Fruit fly (Drosophila melanogaster): ENCODE data around the gene Wwox.
A peak's percentile ranks its signal among the peaks of the same experiment; 100 is the strongest.

The Wwox gene

DNA sequence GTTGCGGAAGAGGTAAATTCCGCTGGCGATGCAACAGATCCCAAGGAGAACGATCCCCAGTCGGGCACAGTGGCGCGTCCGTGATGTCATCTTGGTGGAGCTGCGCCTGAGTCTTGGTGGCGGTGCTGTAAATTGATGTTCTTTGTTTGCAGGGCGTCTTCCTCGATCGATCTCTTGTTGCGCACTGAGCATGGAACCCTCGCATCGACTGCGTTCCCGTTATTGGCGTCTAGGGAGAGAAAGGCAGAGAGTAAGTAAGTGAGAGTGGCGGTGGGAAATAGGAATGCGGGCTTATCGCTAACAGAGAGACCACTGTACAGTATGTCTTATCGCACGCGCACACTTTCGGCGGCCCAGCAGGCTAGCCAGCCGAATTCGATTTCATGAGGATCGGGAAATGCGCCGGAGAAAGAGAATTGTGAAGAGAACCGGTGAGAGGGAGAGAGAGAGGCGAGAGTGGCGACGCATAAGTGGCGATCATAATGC, 12.7 kb downstream of the Wwox start:
- TF ChIP-seq Mio (GFP tag; optimal IDR thresholded peaks at IDR 0.05) = no peak
- TF ChIP-seq HLH106 (tag; optimal IDR thresholded peaks at IDR 0.05) = peak; percentile 4
- TF ChIP-seq Dif (GFP tag; optimal IDR thresholded peaks at IDR 0.05; ENCODE audit: partially characterized antibody) = peak; percentile 46
- peak; percentile 26 to 69 for TF ChIP-seq dl (GFP tag; optimal IDR thresholded peaks at IDR 0.05; ENCODE audit: insufficient read depth in 1 of 2, partially characterized antibody in 2 of 2)
- TF ChIP-seq Hr83 (GFP tag; optimal IDR thresholded peaks at IDR 0.05; ENCODE audit: poor library complexity, severe bottlenecking) = peak; percentile 51

DNA sequence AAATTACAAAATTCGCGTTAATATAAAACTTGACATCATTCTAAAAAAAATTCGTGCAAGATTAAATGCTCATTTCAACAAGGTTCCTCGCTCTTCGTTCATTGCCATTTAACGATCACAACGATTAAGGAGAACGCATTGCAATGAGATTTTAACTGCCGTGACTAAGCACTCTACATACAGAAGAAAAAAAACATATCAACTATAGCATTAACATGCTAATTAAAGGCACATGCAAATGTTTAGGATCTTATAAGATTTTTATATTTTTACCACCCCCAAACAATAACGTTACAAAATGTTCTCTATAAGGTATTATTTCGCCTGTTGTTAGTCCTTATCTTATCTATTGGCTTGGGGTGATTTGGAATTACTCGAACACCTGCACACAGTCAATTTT, 13.4 kb downstream of the Wwox start:
- TF ChIP-seq lola (GFP tag; optimal IDR thresholded peaks at IDR 0.05) (no peak), pan (optimal IDR thresholded peaks at IDR 0.05) (no peak), dmrt93B (GFP tag; optimal IDR thresholded peaks at IDR 0.05) (no peak), GATAd (GFP tag; optimal IDR thresholded peaks at IDR 0.05) (no peak), fru (GFP tag; optimal IDR thresholded peaks at IDR 0.05) (no peak), OdsH (GFP tag; optimal IDR thresholded peaks at IDR 0.05) (no peak), Jra (GFP tag; optimal IDR thresholded peaks at IDR 0.05) (no peak), HLH106 (tag; optimal IDR thresholded peaks at IDR 0.05) (no peak), sv (GFP tag; optimal IDR thresholded peaks at IDR 0.05) (no peak), Hr78 (GFP tag; optimal IDR thresholded peaks at IDR 0.05) (no peak), br (GFP tag; optimal IDR thresholded peaks at IDR 0.05) (no peak), Hr83 (GFP tag; optimal IDR thresholded peaks at IDR 0.05; ENCODE audit: poor library complexity, severe bottlenecking) (no peak), Abd-B (GFP tag; optimal IDR thresholded peaks at IDR 0.05) (no peak), h (GFP tag; optimal IDR thresholded peaks at IDR 0.05) (no peak), woc (GFP tag; optimal IDR thresholded peaks at IDR 0.05) (no peak), Mio (GFP tag; optimal IDR thresholded peaks at IDR 0.05) (no peak), Myc (optimal IDR thresholded peaks at IDR 0.05) (no peak), usp (GFP tag; optimal IDR thresholded peaks at IDR 0.05) (no peak)

DNA sequence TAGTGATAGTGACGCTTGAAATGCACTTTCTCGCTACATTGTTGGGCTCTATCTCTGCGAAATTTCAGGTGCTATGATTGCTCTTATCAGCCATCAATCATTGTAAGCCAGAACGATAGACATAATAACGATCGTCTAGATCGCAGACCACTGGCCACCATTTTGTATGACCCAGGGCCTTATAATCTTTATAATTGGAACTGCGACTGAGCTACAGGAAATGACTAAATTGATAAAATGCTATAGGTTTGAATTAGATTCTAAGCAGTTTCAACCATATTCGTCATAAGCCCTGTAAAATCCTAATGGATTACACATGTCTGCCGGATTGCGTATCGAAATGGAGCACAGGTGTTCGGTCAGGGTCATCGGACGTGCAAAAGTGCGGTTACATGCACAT, 14.2 kb downstream of the Wwox start:
- TF ChIP-seq Jra (GFP tag; optimal IDR thresholded peaks at IDR 0.05) = no peak
- TF ChIP-seq Hr78 (GFP tag; optimal IDR thresholded peaks at IDR 0.05) = no peak
- no peak for TF ChIP-seq psq (GFP tag; optimal IDR thresholded peaks at IDR 0.05)
- TF ChIP-seq CrebA (GFP tag; optimal IDR thresholded peaks at IDR 0.05; ENCODE audit: borderline replicate concordance) = no peak
- TF ChIP-seq br (GFP tag; optimal IDR thresholded peaks at IDR 0.05) = no peak
- TF ChIP-seq Dfd (GFP tag; optimal IDR thresholded peaks at IDR 0.05) = no peak
- no peak for TF ChIP-seq CG9705 (GFP tag; optimal IDR thresholded peaks at IDR 0.05)
- no peak for TF ChIP-seq Mio (GFP tag; optimal IDR thresholded peaks at IDR 0.05)
- no peak for TF ChIP-seq N (GFP tag; optimal IDR thresholded peaks at IDR 0.05)
- no peak for TF ChIP-seq Hnf4 (GFP tag; optimal IDR thresholded peaks at IDR 0.05)
- TF ChIP-seq CG32264 (GFP tag; optimal IDR thresholded peaks at IDR 0.05) = no peak

DNA sequence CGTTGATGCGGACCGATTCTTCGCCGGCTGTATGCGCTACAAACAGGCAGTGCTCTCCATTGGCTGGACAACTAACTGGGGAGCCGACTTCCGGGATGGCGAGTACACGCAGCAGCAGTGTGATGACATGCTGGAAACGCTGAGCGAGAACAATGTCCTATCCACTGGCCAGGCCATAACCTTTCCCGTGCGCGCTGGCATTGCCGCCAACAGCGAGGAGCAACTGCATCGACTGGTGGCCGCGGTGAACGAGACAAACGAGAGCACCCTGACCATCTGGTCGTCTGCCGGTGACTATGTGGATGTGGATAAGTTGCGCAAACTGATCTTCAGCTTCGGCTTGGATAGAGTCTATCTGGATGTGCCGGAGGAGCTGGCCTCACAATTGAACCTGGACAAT, 17.9 kb downstream of the Wwox start:
- TF ChIP-seq Vsx2 (GFP tag; optimal IDR thresholded peaks at IDR 0.05; ENCODE audit: partially characterized antibody) (no peak), dl (GFP tag; optimal IDR thresholded peaks at IDR 0.05; ENCODE audit: insufficient read depth in 1 of 2, partially characterized antibody in 2 of 2) (no peak), CG9705 (GFP tag; optimal IDR thresholded peaks at IDR 0.05) (no peak), OdsH (GFP tag; optimal IDR thresholded peaks at IDR 0.05) (no peak), Sp1 (GFP tag; optimal IDR thresholded peaks at IDR 0.05) (no peak), N (GFP tag; optimal IDR thresholded peaks at IDR 0.05) (no peak), Mio (GFP tag; optimal IDR thresholded peaks at IDR 0.05) (no peak), brk (GFP tag; optimal IDR thresholded peaks at IDR 0.05) (no peak), rgr (GFP tag; optimal IDR thresholded peaks at IDR 0.05) (no peak), sv (GFP tag; optimal IDR thresholded peaks at IDR 0.05) (no peak), Rel (GFP tag; optimal IDR thresholded peaks at IDR 0.05) (no peak), Rel (tag; optimal IDR thresholded peaks at IDR 0.05) (no peak), ey (GFP tag; optimal IDR thresholded peaks at IDR 0.05) (no peak), Hr78 (GFP tag; optimal IDR thresholded peaks at IDR 0.05) (no peak), Hr83 (GFP tag; optimal IDR thresholded peaks at IDR 0.05; ENCODE audit: poor library complexity, severe bottlenecking) (no peak), sage (GFP tag; optimal IDR thresholded peaks at IDR 0.05) (no peak), GATAd (GFP tag; optimal IDR thresholded peaks at IDR 0.05) (no peak), Jra (GFP tag; optimal IDR thresholded peaks at IDR 0.05) (no peak), lola (GFP tag; optimal IDR thresholded peaks at IDR 0.05) (no peak), HLH106 (tag; optimal IDR thresholded peaks at IDR 0.05) (no peak)
